Fruit fly (Drosophila melanogaster) whole organism, pupa: ENCODE measurements around the gene Torsin.

Experiments used
- CG32121 ChIP-seq: fragments of 200-800 bp; sonication (Bioruptor generic); IDR thresholded peaks from 2 replicates; pipeline ENCODE4 v1.3.6; 2022; ENCODE audit warnings: missing biosample characterization, missing genetic modification characterization
- CG9948 ChIP-seq: fragments of 200-800 bp; sonication (Bioruptor generic); optimal IDR thresholded peaks from 2 replicates; lab custom pipeline; 2018; ENCODE audit warnings: missing biosample characterization, mild to moderate bottlenecking, missing genetic modification characterization, moderate library complexity
- Snoo ChIP-seq: fragments of 200-800 bp; sonication (Bioruptor generic); optimal IDR thresholded peaks from 3 replicates; lab custom pipeline; 2017; ENCODE audit warnings: missing biosample characterization, mild to moderate bottlenecking, missing genetic modification characterization, inconsistent platforms
- gl ChIP-seq: fragments of 200-800 bp; sonication (Bioruptor generic); optimal IDR thresholded peaks from 2 replicates; lab custom pipeline; 2018; ENCODE audit warnings: missing biosample characterization, mild to moderate bottlenecking, missing genetic modification characterization
- rn ChIP-seq: fragments of 200-800 bp; sonication (Bioruptor generic); IDR thresholded peaks from 2 replicates; pipeline ENCODE4 v1.3.6; 2022; ENCODE audit warnings: missing biosample characterization, missing genetic modification characterization

DNA sequence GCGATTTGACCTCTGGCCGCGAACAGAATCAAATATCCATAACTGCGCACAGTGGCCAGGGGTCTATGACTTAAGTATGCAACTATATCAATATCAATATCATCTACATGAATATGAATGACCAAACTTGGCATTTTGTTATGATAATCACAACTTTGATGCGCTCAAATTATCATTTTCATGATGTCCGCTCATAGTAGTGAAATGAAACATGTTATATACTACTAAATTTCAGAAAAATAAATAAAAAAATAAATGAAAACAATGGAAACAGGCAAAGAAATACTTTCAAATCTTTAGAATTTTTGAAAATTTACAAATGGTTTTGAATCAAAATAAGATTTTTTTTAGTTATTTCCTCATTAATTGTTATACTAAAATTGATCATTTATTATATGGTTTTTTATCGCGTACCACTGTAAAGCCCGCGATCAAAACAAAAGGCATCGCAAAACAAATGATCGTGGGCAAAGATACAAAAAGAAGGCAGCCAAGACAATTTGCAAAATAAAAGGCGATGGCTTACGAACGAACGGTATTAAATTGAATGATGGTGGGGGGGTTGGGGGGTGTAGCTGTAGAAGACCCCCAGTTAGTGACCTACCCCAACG lies 10.9 kb upstream of the Torsin start:
- TF ChIP-seq CG9948 (tag; lab: Kevin White, UChicago): peak; percentile 25
- no peak for TF ChIP-seq rn
- TF ChIP-seq gl (tag; lab: Kevin White, UChicago): no peak
- no peak for TF ChIP-seq Snoo (tag; lab: Kevin White, UChicago)
- no peak for TF ChIP-seq CG32121 (GFP tag; lab: Robert Waterston, UW)
